Worm (Caenorhabditis elegans): Measurements from ENCODE around the gene F55F10.1.

ce11 chrIV:4317638-4318037 lies 43.0 kb upstream of the F55F10.1 start:
- TF ChIP-seq ceh-28 (tag; optimal IDR thresholded peaks at IDR 0.05): peak; percentile 96
- TF ChIP-seq ceh-16 (tag; optimal IDR thresholded peaks at IDR 0.05): no peak
- TF ChIP-seq ZK546.5 (tag; optimal IDR thresholded peaks at IDR 0.05): no peak
- TF ChIP-seq unc-62 (GFP tag; optimal IDR thresholded peaks at IDR 0.05): no peak
- TF ChIP-seq unc-39 (tag; optimal IDR thresholded peaks at IDR 0.05): no peak
- no peak for TF ChIP-seq nhr-11 (tag; optimal IDR thresholded peaks at IDR 0.05)
- no peak for TF ChIP-seq ceh-9 (tag; optimal IDR thresholded peaks at IDR 0.05)
- no peak for TF ChIP-seq elt-3 (tag; optimal IDR thresholded peaks at IDR 0.05)
